Fruit fly (Drosophila melanogaster) whole organism, embryonic: ENCODE results near the gene Mkp3.

Source experiments
- Ada2b ChIP-seq: fragments of 200-800 bp; sonication (Bioruptor generic); IDR thresholded peaks from 2 replicates; pipeline ENCODE4 v1.3.6; 2022; ENCODE audit warnings: missing biosample characterization, missing genetic modification characterization
- Asciz ChIP-seq: fragments of 200-800 bp; sonication (Bioruptor generic); optimal IDR thresholded peaks from 2 replicates; lab custom pipeline; 2017; ENCODE audit warnings: missing biosample characterization, mild to moderate bottlenecking, missing genetic modification characterization, missing genetic modification reagents
- CG10267 ChIP-seq: fragments of 200-800 bp; sonication (Bioruptor generic); optimal IDR thresholded peaks from 2 replicates; lab custom pipeline; 2018; ENCODE audit warnings: missing biosample characterization, mild to moderate bottlenecking, missing genetic modification characterization, moderate library complexity
- CG10543 ChIP-seq: fragments of 200-800 bp; sonication (Bioruptor generic); optimal IDR thresholded peaks from 3 replicates; lab custom pipeline; 2017; ENCODE audit warnings: missing biosample characterization, mild to moderate bottlenecking, missing genetic modification characterization, moderate library complexity
- CG12071 ChIP-seq: fragments of 200-800 bp; sonication (Bioruptor generic); optimal IDR thresholded peaks from 3 replicates; lab custom pipeline; 2018; ENCODE audit warnings: missing biosample characterization, mild to moderate bottlenecking, missing genetic modification characterization
- CG14667 ChIP-seq: fragments of 200-800 bp; sonication (Bioruptor generic); IDR thresholded peaks from 2 replicates; pipeline ENCODE4 v1.3.6; 2022; ENCODE audit warnings: missing biosample characterization, missing genetic modification characterization
- CG15011 ChIP-seq: fragments of 200-800 bp; sonication (Bioruptor generic); optimal IDR thresholded peaks from 3 replicates; lab custom pipeline; 2018; ENCODE audit warnings: missing biosample characterization, mild to moderate bottlenecking, missing genetic modification characterization
- CG15696 ChIP-seq: fragments of 200-800 bp; sonication (Bioruptor generic); optimal IDR thresholded peaks from 2 replicates; lab custom pipeline; 2019; ENCODE audit warnings: missing biosample characterization, mild to moderate bottlenecking, missing genetic modification characterization, moderate library complexity
- CG2202 ChIP-seq: fragments of 200-800 bp; sonication (Bioruptor generic); optimal IDR thresholded peaks from 2 replicates; lab custom pipeline; 2018; ENCODE audit warnings: missing biosample characterization, mild to moderate bottlenecking, missing genetic modification characterization
- CG2678 ChIP-seq: fragments of 200-800 bp; sonication (Bioruptor generic); optimal IDR thresholded peaks from 3 replicates; lab custom pipeline; 2019; ENCODE audit warnings: missing biosample characterization, mild to moderate bottlenecking, missing genetic modification characterization, moderate library complexity
- CG31441 ChIP-seq: fragments of 200-800 bp; sonication (Bioruptor generic); IDR thresholded peaks from 2 replicates; pipeline ENCODE4 v1.3.6; 2022; ENCODE audit warnings: missing biosample characterization, missing genetic modification characterization
- CG7928 ChIP-seq: fragments of 200-800 bp; sonication (Bioruptor generic); optimal IDR thresholded peaks from 2 replicates; lab custom pipeline; 2017; ENCODE audit warnings: missing biosample characterization, mild to moderate bottlenecking, missing genetic modification characterization
- CG8359 ChIP-seq: fragments of 200-800 bp; sonication (Bioruptor generic); optimal IDR thresholded peaks from 2 replicates; lab custom pipeline; 2017; ENCODE audit warnings: missing biosample characterization, mild to moderate bottlenecking, missing genetic modification characterization, borderline replicate concordance
- CG9727 ChIP-seq: fragments of 200-800 bp; sonication (Bioruptor generic); optimal IDR thresholded peaks from 3 replicates; lab custom pipeline; 2017; ENCODE audit warnings: missing biosample characterization, mild to moderate bottlenecking, missing genetic modification characterization
- CHES-1-like ChIP-seq: fragments of 200-800 bp; sonication (Bioruptor generic); optimal IDR thresholded peaks from 2 replicates; lab custom pipeline; 2016; ENCODE audit warnings: missing biosample characterization, missing genetic modification characterization
- Camta ChIP-seq: fragments of 200-800 bp; sonication (Bioruptor generic); optimal IDR thresholded peaks from 2 replicates; lab custom pipeline; 2016; ENCODE audit warnings: missing biosample characterization, missing genetic modification characterization
- H2.0 ChIP-seq: fragments of 200-800 bp; sonication (Bioruptor generic); IDR thresholded peaks from 2 replicates; pipeline ENCODE4 v1.3.6; 2022; ENCODE audit warnings: missing biosample characterization, missing genetic modification characterization
- HLH4C ChIP-seq: fragments of 200-800 bp; sonication (Bioruptor generic); IDR thresholded peaks from 3 replicates; pipeline ENCODE4 v1.3.6; 2022; ENCODE audit warnings: missing biosample characterization, missing genetic modification characterization; ENCODE audit not compliant: partially characterized antibody
- Lhr ChIP-seq: fragments of 200-800 bp; sonication (Bioruptor generic); optimal IDR thresholded peaks from 3 replicates; lab custom pipeline; 2017; ENCODE audit warnings: mild to moderate bottlenecking, missing biosample characterization, missing genetic modification reagents, missing genetic modification characterization
- MTF-1 ChIP-seq: fragments of 200-800 bp; sonication (Bioruptor generic); optimal IDR thresholded peaks from 2 replicates; lab custom pipeline; 2018; ENCODE audit warnings: missing biosample characterization, mild to moderate bottlenecking, missing genetic modification characterization, borderline replicate concordance
- Nf-YC ChIP-seq: fragments of 200-800 bp; optimal IDR thresholded peaks from 3 replicates; lab custom pipeline; 2019; ENCODE audit warnings: missing biosample characterization, mild to moderate bottlenecking, missing genetic modification characterization, moderate library complexity
- NfI ChIP-seq: fragments of 200-800 bp; sonication (Bioruptor generic); optimal IDR thresholded peaks from 3 replicates; lab custom pipeline; 2018; ENCODE audit warnings: missing biosample characterization, mild to moderate bottlenecking, missing genetic modification characterization, moderate library complexity
- Scr ChIP-seq: fragments of 200-800 bp; sonication (Bioruptor generic); IDR thresholded peaks from 2 replicates; pipeline ENCODE4 v1.3.6; 2022; ENCODE audit warnings: missing biosample characterization, missing genetic modification characterization; ENCODE audit not compliant: partially characterized antibody
- Sry-δ ChIP-seq: fragments of 200-800 bp; sonication (Bioruptor generic); optimal IDR thresholded peaks from 2 replicates; lab custom pipeline; 2016; ENCODE audit warnings: missing biosample characterization, missing genetic modification characterization
- ci ChIP-seq: fragments of 200-800 bp; sonication (Bioruptor generic); IDR thresholded peaks from 3 replicates; pipeline ENCODE4 v1.3.6; 2022; ENCODE audit warnings: missing biosample characterization, missing genetic modification characterization
- crc ChIP-seq: fragments of 200-800 bp; sonication (Bioruptor generic); optimal IDR thresholded peaks from 2 replicates; lab custom pipeline; 2016; ENCODE audit warnings: missing biosample characterization, missing genetic modification characterization
- crp ChIP-seq, 2 experiments: fragments of 200-800 bp; sonication (Bioruptor generic); optimal IDR thresholded peaks; 2 replicates in 1 of 2; 3 replicates in 1 of 2; lab custom pipeline; 2017; ENCODE audit warnings: missing biosample characterization in 2 of 2, missing genetic modification characterization in 2 of 2, mild to moderate bottlenecking in 1 of 2, moderate library complexity in 1 of 2
- dm ChIP-seq: fragments of 200-800 bp; sonication (Bioruptor generic); optimal IDR thresholded peaks from 3 replicates; lab custom pipeline; 2016; ENCODE audit warnings: missing biosample characterization, missing genetic modification characterization
- ems ChIP-seq: fragments of 200-800 bp; sonication (Bioruptor generic); optimal IDR thresholded peaks from 3 replicates; lab custom pipeline; 2016; ENCODE audit warnings: missing biosample characterization, missing genetic modification characterization
- fd3F ChIP-seq: fragments of 200-800 bp; sonication (Bioruptor generic); optimal IDR thresholded peaks from 2 replicates; lab custom pipeline; 2018; ENCODE audit warnings: missing biosample characterization, mild to moderate bottlenecking, missing genetic modification characterization, moderate library complexity
- fd64A ChIP-seq: fragments of 200-800 bp; sonication (Bioruptor generic); optimal IDR thresholded peaks from 3 replicates; lab custom pipeline; 2018; ENCODE audit warnings: missing biosample characterization, mild to moderate bottlenecking, missing genetic modification characterization
- ftz-f1 ChIP-seq: fragments of 200-800 bp; sonication (Bioruptor generic); optimal IDR thresholded peaks from 2 replicates; lab custom pipeline; 2016; ENCODE audit warnings: missing biosample characterization, missing genetic modification characterization
- ham ChIP-seq: fragments of 200-800 bp; sonication (Bioruptor generic); IDR thresholded peaks from 2 replicates; pipeline ENCODE4 v1.3.6; 2022; ENCODE audit warnings: missing biosample characterization, missing genetic modification characterization
- hkb ChIP-seq, 2 experiments: fragments of 200-800 bp in 1 of 2; fragments of >200 bp in 1 of 2; sonication (Bioruptor generic) in 1 of 2; IDR thresholded peaks in 1 of 2; optimal IDR thresholded peaks in 1 of 2; 2 replicates each; pipeline versions ENCODE4 v1.3.6 to Lab custom; 2017 to 2022; ENCODE audit warnings: missing biosample characterization in 1 of 2, missing genetic modification characterization in 1 of 2
- lbe ChIP-seq: fragments of 200-800 bp; sonication (Bioruptor generic); optimal IDR thresholded peaks from 2 replicates; lab custom pipeline; 2016; ENCODE audit warnings: missing biosample characterization, mild to moderate bottlenecking, missing genetic modification characterization
- luna ChIP-seq: fragments of 200-800 bp; sonication (Bioruptor generic); optimal IDR thresholded peaks from 2 replicates; lab custom pipeline; 2016; ENCODE audit warnings: missing biosample characterization, missing genetic modification characterization
- nerfin-1 ChIP-seq: fragments of 200-800 bp; sonication (Bioruptor generic); optimal IDR thresholded peaks from 3 replicates; lab custom pipeline; 2019; ENCODE audit warnings: missing biosample characterization, mild to moderate bottlenecking, missing genetic modification characterization, moderate library complexity
- nom ChIP-seq: fragments of 200-800 bp; sonication (Bioruptor generic); optimal IDR thresholded peaks from 2 replicates; lab custom pipeline; 2017; ENCODE audit warnings: missing biosample characterization, missing genetic modification characterization, mild to moderate bottlenecking, moderate library complexity, missing genetic modification reagents
- peb ChIP-seq: fragments of 200-800 bp; sonication (Bioruptor generic); IDR thresholded peaks from 2 replicates; pipeline ENCODE4 v1.3.6; 2022; ENCODE audit warnings: missing biosample characterization, missing genetic modification characterization
- sd ChIP-seq: fragments of 200-800 bp; sonication (Bioruptor generic); optimal IDR thresholded peaks from 3 replicates; lab custom pipeline; 2018; ENCODE audit warnings: missing biosample characterization, mild to moderate bottlenecking, missing genetic modification characterization, moderate library complexity
- toy ChIP-seq: fragments of 200-800 bp; sonication (Bioruptor generic); IDR thresholded peaks from 2 replicates; pipeline ENCODE4 v1.3.6; 2022; ENCODE audit warnings: missing biosample characterization, missing genetic modification characterization
- ttk ChIP-seq: fragments of 200-800 bp; sonication (Bioruptor generic); IDR thresholded peaks from 2 replicates; pipeline ENCODE4 v2.1.2; 2022; ENCODE audit warnings: missing biosample characterization, missing genetic modification characterization
- tup ChIP-seq: fragments of 200-800 bp; sonication (Bioruptor generic); optimal IDR thresholded peaks from 2 replicates; lab custom pipeline; 2016; ENCODE audit warnings: missing biosample characterization, mild to moderate bottlenecking, missing genetic modification characterization, moderate library complexity
- unc-4 ChIP-seq: fragments of 200-800 bp; sonication (Bioruptor generic); IDR thresholded peaks from 2 replicates; pipeline ENCODE4 v1.3.6; 2022; ENCODE audit warnings: missing biosample characterization, missing genetic modification characterization; ENCODE audit not compliant: partially characterized antibody
- wdn ChIP-seq: fragments of 200-800 bp; sonication (Bioruptor generic); IDR thresholded peaks from 2 replicates; pipeline ENCODE4 v1.3.6; 2022; ENCODE audit warnings: missing biosample characterization, missing genetic modification characterization
- wek ChIP-seq: fragments of 200-800 bp; sonication (Bioruptor generic); optimal IDR thresholded peaks from 3 replicates; lab custom pipeline; 2018; ENCODE audit warnings: missing biosample characterization, mild to moderate bottlenecking, missing genetic modification characterization, moderate library complexity
- yki ChIP-seq: fragments of >200 bp; optimal IDR thresholded peaks from 3 replicates; lab custom pipeline; 2018

Gene Mkp3

dm6 chr3L:19092125-19093058 is 6.2 kb upstream of the Mkp3 start, which contains the start of gene MESR6 (continued):
- TF ChIP-seq HLH4C (peak; percentile 78), ems (GFP tag; lab: Kevin White, UChicago) (no peak), CG12071 (GFP tag; lab: Kevin White, UChicago) (no peak), toy (GFP tag; lab: Robert Waterston, UW) (no peak), crp (GFP tag; optimal IDR thresholded peaks at IDR 0.05; lab: Kevin White, UChicago) (peak; percentile 81 to 98), lbe (GFP tag; lab: Kevin White, UChicago) (peak; percentile 21), nom (GFP tag; lab: Kevin White, UChicago) (no peak), wdn (GFP tag; lab: Robert Waterston, UW) (no peak), ttk (GFP tag; lab: Robert Waterston, UW) (no peak), CHES-1-like (peak; percentile 20), CG10543 (GFP tag; lab: Kevin White, UChicago) (no peak), nerfin-1 (no peak), CG15011 (GFP tag; lab: Kevin White, UChicago) (no peak), Nf-YC (tag; lab: Kevin White, UChicago) (no peak), CG14667 (GFP tag; lab: Robert Waterston, UW) (no peak), MTF-1 (no peak), NfI (no peak), crc (GFP tag; lab: Kevin White, UChicago) (no peak), Camta (GFP tag; lab: Kevin White, UChicago) (peak; percentile 7), hkb (optimal IDR thresholded peaks at IDR 0.05; lab: Kevin White, UChicago) (no peak), hkb (GFP tag; IDR thresholded peaks at IDR 0.05; lab: Robert Waterston, UW) (peak; percentile 64), Lhr (peak; percentile 72), Sry-δ (GFP tag; lab: Kevin White, UChicago) (peak; percentile 79), CG10267 (tag; lab: Kevin White, UChicago) (peak; percentile 52), luna (GFP tag; lab: Kevin White, UChicago) (peak; percentile 3), fd64A (no peak), tup (GFP tag; lab: Kevin White, UChicago) (no peak), CG9727 (peak; percentile 58), Asciz (peak; percentile 44), peb (GFP tag; lab: Robert Waterston, UW) (no peak), CG31441 (peak; percentile 28; the same call in 1 of the 2 replicates), CG7928 (GFP tag; lab: Kevin White, UChicago) (peak; percentile 83), ci (GFP tag; lab: Robert Waterston, UW) (no peak), CG2202 (tag; lab: Kevin White, UChicago) (no peak), Ada2b (no peak), ham (GFP tag; lab: Robert Waterston, UW) (no peak), CG2678 (tag; lab: Kevin White, UChicago) (peak; percentile 33), unc-4 (peak; percentile 85), CG15696 (no peak), fd3F (GFP tag; lab: Kevin White, UChicago) (peak; percentile 23), Scr (GFP tag; lab: Robert Waterston, UW) (peak; percentile 84), CG8359 (no peak), sd (tag; lab: Kevin White, UChicago) (no peak), H2.0 (GFP tag; lab: Robert Waterston, UW) (no peak), dm (GFP tag; lab: Kevin White, UChicago) (no peak), wek (no peak), yki (lab: Kevin White, UChicago) (no peak), ftz-f1 (GFP tag; lab: Kevin White, UChicago) (peak; percentile 16)
